Worm (Caenorhabditis elegans) whole organism, young adult: Measurements from ENCODE around the gene srh-95.

Source experiments
- B0035.1 ChIP-seq: sonication (generic microtip); optimal IDR thresholded peaks from 2 replicates; lab custom pipeline; 2016; ENCODE audit warnings: missing genetic modification characterization, mild to moderate bottlenecking, missing compliant biosample characterization, missing genotype, missing genetic modification reagents
- C06A6.2 ChIP-seq: fragments of 200-800 bp; sonication (Bioruptor generic); conservative IDR thresholded peaks from 2 replicates; pipeline ENCODE4 v1.3.6; 2022; ENCODE audit warnings: missing genetic modification characterization, missing compliant biosample characterization
- F23B12.7 ChIP-seq: sonication (generic microtip); optimal IDR thresholded peaks from 2 replicates; lab custom pipeline; 2017; ENCODE audit warnings: missing genetic modification characterization, mild to moderate bottlenecking, missing compliant biosample characterization, antibody characterized with exemption, moderate library complexity; ENCODE audit not compliant: insufficient read depth
- F33H1.4 ChIP-seq: fragments of 200-800 bp; sonication (Bioruptor generic); IDR thresholded peaks from 2 replicates; pipeline ENCODE4 v1.3.6; 2022; ENCODE audit warnings: missing genetic modification reagents, missing genetic modification characterization, missing compliant biosample characterization
- F49E8.2 ChIP-seq: sonication (generic microtip); optimal IDR thresholded peaks from 3 replicates; lab custom pipeline; 2017; ENCODE audit warnings: missing genetic modification characterization, mild to moderate bottlenecking, missing compliant biosample characterization, antibody characterized with exemption, moderate library complexity; ENCODE audit not compliant: insufficient read depth
- F52B5.7 ChIP-seq: sonication (generic microtip); optimal IDR thresholded peaks from 2 replicates; lab custom pipeline; 2016; ENCODE audit warnings: mild to moderate bottlenecking, missing genetic modification characterization, missing compliant biosample characterization
- T26A5.8 ChIP-seq: sonication (generic microtip); optimal IDR thresholded peaks from 2 replicates; lab custom pipeline; 2016; ENCODE audit warnings: missing genetic modification characterization, missing compliant biosample characterization
- Y56A3A.18 ChIP-seq: fragments of 200-800 bp; sonication (Bioruptor generic); IDR thresholded peaks from 2 replicates; pipeline ENCODE4 v1.3.6; 2022; ENCODE audit warnings: missing genetic modification reagents, missing genetic modification characterization, missing compliant biosample characterization
- aptf-2 ChIP-seq: fragments of 200-800 bp; sonication (Bioruptor generic); conservative IDR thresholded peaks from 2 replicates; pipeline ENCODE4 v1.3.6; 2022; ENCODE audit warnings: missing genetic modification reagents, missing genetic modification characterization, missing compliant biosample characterization
- attf-5 ChIP-seq: fragments of 200-800 bp; sonication (Bioruptor generic); optimal IDR thresholded peaks from 2 replicates; lab custom pipeline; 2018; ENCODE audit warnings: mild to moderate bottlenecking, missing genetic modification characterization, missing compliant biosample characterization
- attf-6 ChIP-seq: fragments of 200-800 bp; sonication (Bioruptor generic); IDR thresholded peaks from 2 replicates; pipeline ENCODE4 v1.3.6; 2022; ENCODE audit warnings: missing genetic modification reagents, missing genetic modification characterization, missing compliant biosample characterization
- ceh-58 ChIP-seq: fragments of 200-800 bp; sonication (Bioruptor generic); IDR thresholded peaks from 2 replicates; pipeline ENCODE4 v1.3.6; 2022; ENCODE audit warnings: missing genetic modification characterization, missing compliant biosample characterization
- egl-44 ChIP-seq: fragments of 200-800 bp; sonication (Bioruptor generic); IDR thresholded peaks from 2 replicates; pipeline ENCODE4 v1.3.6; 2022; ENCODE audit warnings: missing genetic modification reagents, missing genetic modification characterization, missing compliant biosample characterization
- egrh-3 ChIP-seq: fragments of 200-800 bp; sonication (Bioruptor generic); IDR thresholded peaks from 2 replicates; pipeline ENCODE4 v1.3.6; 2022; ENCODE audit warnings: missing genetic modification reagents, missing genetic modification characterization, missing compliant biosample characterization
- fkh-3 ChIP-seq: sonication (generic microtip); optimal IDR thresholded peaks from 2 replicates; lab custom pipeline; 2016; ENCODE audit warnings: mild to moderate bottlenecking, missing genetic modification characterization, missing compliant biosample characterization
- hlh-26 ChIP-seq: fragments of 200-800 bp; sonication (Bioruptor generic); conservative IDR thresholded peaks from 2 replicates; pipeline ENCODE4 v1.3.6; 2022; ENCODE audit warnings: missing genetic modification reagents, missing genetic modification characterization, missing compliant biosample characterization
- lin-54 ChIP-seq: fragments of 200-800 bp; sonication (Bioruptor generic); optimal IDR thresholded peaks from 2 replicates; lab custom pipeline; 2018; ENCODE audit warnings: mild to moderate bottlenecking, missing genetic modification characterization, missing compliant biosample characterization
- lsl-1 ChIP-seq: fragments of 200-800 bp; sonication (Bioruptor generic); optimal IDR thresholded peaks from 2 replicates; lab custom pipeline; 2018; ENCODE audit warnings: mild to moderate bottlenecking, missing genetic modification characterization, moderate library complexity, missing compliant biosample characterization
- madf-6 ChIP-seq: fragments of 200-800 bp; sonication (Bioruptor generic); IDR thresholded peaks from 2 replicates; pipeline ENCODE4 v1.3.6; 2022; ENCODE audit warnings: missing genetic modification reagents, missing genetic modification characterization, missing compliant biosample characterization
- madf-8 ChIP-seq: fragments of 200-800 bp; sonication (Bioruptor generic); conservative IDR thresholded peaks from 2 replicates; pipeline ENCODE4 v1.3.6; 2022; ENCODE audit warnings: missing genetic modification reagents, missing genetic modification characterization, missing compliant biosample characterization
- mel-28 ChIP-seq: sonication (generic microtip); optimal IDR thresholded peaks from 2 replicates; lab custom pipeline; 2016; ENCODE audit warnings: borderline replicate concordance, mild to moderate bottlenecking, missing genetic modification characterization, missing compliant biosample characterization
- mxl-1 ChIP-seq: sonication (generic microtip); optimal IDR thresholded peaks from 2 replicates; lab custom pipeline; 2016; ENCODE audit warnings: missing genetic modification characterization, missing compliant biosample characterization
- nfya-2 ChIP-seq: fragments of 200-800 bp; sonication (Bioruptor generic); IDR thresholded peaks from 2 replicates; pipeline ENCODE4 v1.3.6; 2022; ENCODE audit warnings: missing genetic modification reagents, missing genetic modification characterization, missing compliant biosample characterization
- nfyb-1 ChIP-seq: fragments of 200-800 bp; sonication (Bioruptor generic); IDR thresholded peaks from 2 replicates; pipeline ENCODE4 v1.3.6; 2022; ENCODE audit warnings: missing genetic modification reagents, missing genetic modification characterization, missing compliant biosample characterization
- pha-4 ChIP-seq: fragments of 150-350 bp; sonication (generic microtip); optimal IDR thresholded peaks from 2 replicates; lab custom pipeline; 2014; ENCODE audit warnings: missing biosample characterization, missing genetic modification reagents, missing genetic modification characterization
- repo-1 ChIP-seq: sonication (generic microtip); optimal IDR thresholded peaks from 2 replicates; lab custom pipeline; 2017; ENCODE audit warnings: mild to moderate bottlenecking, missing genetic modification characterization, missing compliant biosample characterization
- rpc-1 ChIP-seq, 2 experiments: fragments of 150-350 bp in 1 of 2; sonication (generic microtip) in 1 of 2; optimal IDR thresholded peaks; 2 replicates each; lab custom pipeline; 2014 to 2018; ENCODE audit warnings: missing biosample characterization in 1 of 2, missing genetic modification characterization in 1 of 2, missing genetic modification reagents in 1 of 2, missing genotype in 1 of 2
- snpc-1.1 ChIP-seq: sonication (generic microtip); optimal IDR thresholded peaks from 2 replicates; lab custom pipeline; 2017; ENCODE audit warnings: missing genetic modification characterization, mild to moderate bottlenecking, missing compliant biosample characterization, antibody characterized with exemption, moderate library complexity, missing genotype, missing genetic modification reagents; ENCODE audit not compliant: insufficient read depth
- snpc-1.3 ChIP-seq: sonication (generic microtip); optimal IDR thresholded peaks from 2 replicates; lab custom pipeline; 2017; ENCODE audit warnings: missing genetic modification characterization, mild to moderate bottlenecking, missing compliant biosample characterization, antibody characterized with exemption, moderate library complexity, missing genotype, missing genetic modification reagents; ENCODE audit not compliant: insufficient read depth
- snpc-3.4 ChIP-seq: sonication (generic microtip); optimal IDR thresholded peaks from 2 replicates; lab custom pipeline; 2017; ENCODE audit warnings: missing genetic modification characterization, mild to moderate bottlenecking, missing compliant biosample characterization, antibody characterized with exemption, moderate library complexity, missing genotype, missing genetic modification reagents
- snpc-4 ChIP-seq, 5 experiments: fragments of 150-350 bp in 1 of 5; sonication (generic microtip) in 4 of 5; optimal IDR thresholded peaks; 2 replicates each; lab custom pipeline; 2014 to 2018; ENCODE audit warnings: missing genetic modification characterization in 5 of 5, missing biosample characterization in 3 of 5, antibody characterized with exemption in 2 of 5, mild to moderate bottlenecking in 2 of 5, missing compliant biosample characterization in 2 of 5, missing genotype in 2 of 5, moderate library complexity in 2 of 5, missing genetic modification reagents in 1 of 5
- tbp1 ChIP-seq: fragments of 200-800 bp; sonication (Bioruptor generic); optimal IDR thresholded peaks from 2 replicates; lab custom pipeline; 2018; ENCODE audit warnings: mild to moderate bottlenecking, missing genetic modification characterization, missing compliant biosample characterization
- unc-130 ChIP-seq: sonication (generic microtip); optimal IDR thresholded peaks from 2 replicates; lab custom pipeline; 2016; ENCODE audit warnings: missing genetic modification reagents, missing genetic modification characterization, missing compliant biosample characterization
- zfh-2 ChIP-seq: fragments of 200-800 bp; sonication (Bioruptor generic); conservative IDR thresholded peaks from 2 replicates; pipeline ENCODE4 v1.3.6; 2022; ENCODE audit warnings: missing genetic modification reagents, missing genetic modification characterization, missing compliant biosample characterization
- ztf-18 ChIP-seq: sonication (generic microtip); optimal IDR thresholded peaks from 2 replicates; lab custom pipeline; 2016; ENCODE audit warnings: missing genotype, mild to moderate bottlenecking, missing genetic modification characterization, missing compliant biosample characterization
- ztf-26 ChIP-seq: sonication (generic microtip); optimal IDR thresholded peaks from 2 replicates; lab custom pipeline; 2017; ENCODE audit warnings: missing genetic modification characterization, missing compliant biosample characterization
- ztf-28 ChIP-seq: fragments of 200-800 bp; sonication (Bioruptor generic); IDR thresholded peaks from 2 replicates; pipeline ENCODE4 v1.3.6; 2022; ENCODE audit warnings: missing genetic modification reagents, missing genetic modification characterization, missing compliant biosample characterization

The srh-95 gene

ce11 chrV:16225524-16226116, 21.1 kb upstream of the srh-95 start (continued):
- TF ChIP-seq aptf-2 (0 out of 2 replicates have a peak, but pooled peaks have one; percentile 29), T26A5.8 (tag; lab: Kevin White, UChicago) (no peak), egl-44 (GFP tag; lab: Robert Waterston, UW) (0 out of 2 replicates have a peak, but pooled peaks have one; percentile 52), nfya-2 (GFP tag; lab: Robert Waterston, UW) (no peak), snpc-1.1 (tag; lab: Kevin White, UChicago) (peak; percentile 92), zfh-2 (GFP tag; lab: Robert Waterston, UW) (0 out of 2 replicates have a peak, but pooled peaks have one; percentile 20), ztf-26 (no peak), F49E8.2 (tag; lab: Kevin White, UChicago) (peak; percentile 62), egrh-3 (0 out of 2 replicates have a peak, but pooled peaks have one; percentile 28), rpc-1 (optimal IDR thresholded peaks at IDR 0.05; lab: Kevin White, UChicago) (no peak), rpc-1 (tag; optimal IDR thresholded peaks at IDR 0.05; lab: Kevin White, UChicago) (peak; percentile 3), Y56A3A.18 (GFP tag; lab: Robert Waterston, UW) (0 out of 2 replicates have a peak, but pooled peaks have one; percentile 40), snpc-3.4 (tag; lab: Kevin White, UChicago) (peak; percentile 74), repo-1 (no peak), madf-6 (GFP tag; lab: Robert Waterston, UW) (peak; percentile 73), madf-8 (0 out of 2 replicates have a peak, but pooled peaks have one; percentile 11), hlh-26 (GFP tag; lab: Robert Waterston, UW) (no peak), F23B12.7 (tag; lab: Kevin White, UChicago) (peak; percentile 52), ceh-58 (GFP tag; lab: Robert Waterston, UW) (0 out of 2 replicates have a peak, but pooled peaks have one; percentile 50), mel-28 (tag; lab: Kevin White, UChicago) (no peak), ztf-28 (GFP tag; lab: Robert Waterston, UW) (no peak), unc-130 (GFP tag; lab: Kevin White, UChicago) (peak; percentile 13), B0035.1 (tag; lab: Kevin White, UChicago) (no peak), ztf-18 (tag; lab: Kevin White, UChicago) (peak; percentile 27), lin-54 (peak; percentile 16), tbp1 (GFP tag; lab: Kevin White, UChicago) (peak; percentile 70), mxl-1 (tag; lab: Kevin White, UChicago) (no peak), fkh-3 (tag; lab: Kevin White, UChicago) (no peak), nfyb-1 (GFP tag; lab: Robert Waterston, UW) (peak; percentile 42; the same call in 1 of the 2 replicates), snpc-1.3 (no peak), F33H1.4 (GFP tag; lab: Robert Waterston, UW) (peak; percentile 14; the same call in 1 of the 2 replicates), lsl-1 (GFP tag; lab: Kevin White, UChicago) (peak; percentile 64), attf-6 (GFP tag; lab: Robert Waterston, UW) (peak; percentile 96), C06A6.2 (no peak), snpc-4 (GFP tag; optimal IDR thresholded peaks at IDR 0.05; lab: Kevin White, UChicago) (peak; percentile 89), snpc-4 (tag; optimal IDR thresholded peaks at IDR 0.05; lab: Kevin White, UChicago) (peak; percentile 82 to 97 (median 92))

ce11 chrV:16226581-16226980, 20.1 kb upstream of the srh-95 start, which contains the start of gene F11A5.13:
TSS of gene F11A5.13 (minus strand) at chrV:16226681.
- TF ChIP-seq Y56A3A.18 (GFP tag; lab: Robert Waterston, UW) = no peak
- TF ChIP-seq madf-8 = no peak
- TF ChIP-seq pha-4 (tag; lab: Kevin White, UChicago) = no peak
- TF ChIP-seq snpc-1.3 = no peak
- TF ChIP-seq F52B5.7 (tag; lab: Kevin White, UChicago) = no peak
- no peak for TF ChIP-seq C06A6.2
- TF ChIP-seq attf-5 (GFP tag; lab: Kevin White, UChicago) = no peak
- no peak for TF ChIP-seq snpc-1.1 (tag; lab: Kevin White, UChicago)
